Fruit fly (Drosophila melanogaster) whole organism, embryonic: ENCODE data around the gene CG3726.
A peak's percentile ranks its signal among the peaks of the same experiment; 100 is the strongest.

Experiments
- Bdp1 ChIP-seq: fragments of 200-800 bp; sonication (Bioruptor generic); optimal IDR thresholded peaks from 3 replicates; lab custom pipeline; 2016; ENCODE audit warnings: missing biosample characterization, missing genetic modification characterization
- C15 ChIP-seq: fragments of 200-800 bp; sonication (Bioruptor generic); IDR thresholded peaks from 3 replicates; pipeline ENCODE4 v1.3.6; 2022; ENCODE audit warnings: missing biosample characterization, missing genetic modification characterization
- CG10979 ChIP-seq: fragments of 200-800 bp; sonication (Bioruptor generic); optimal IDR thresholded peaks from 2 replicates; lab custom pipeline; 2018; ENCODE audit warnings: missing biosample characterization, mild to moderate bottlenecking, missing genetic modification characterization, moderate library complexity
- CG11504 ChIP-seq: fragments of 200-800 bp; sonication (Bioruptor generic); optimal IDR thresholded peaks from 3 replicates; lab custom pipeline; 2019; ENCODE audit warnings: missing biosample characterization, mild to moderate bottlenecking, missing genetic modification characterization, moderate library complexity
- CG11723 ChIP-seq: fragments of 200-800 bp; sonication (Bioruptor generic); optimal IDR thresholded peaks from 2 replicates; lab custom pipeline; 2017; ENCODE audit warnings: missing biosample characterization, mild to moderate bottlenecking, missing genetic modification characterization
- CG12659 ChIP-seq: fragments of 200-800 bp; sonication (Bioruptor generic); optimal IDR thresholded peaks from 3 replicates; lab custom pipeline; 2017; ENCODE audit warnings: mild to moderate bottlenecking, missing biosample characterization, missing genetic modification reagents, missing genetic modification characterization
- CG15011 ChIP-seq: fragments of 200-800 bp; sonication (Bioruptor generic); optimal IDR thresholded peaks from 3 replicates; lab custom pipeline; 2018; ENCODE audit warnings: missing biosample characterization, mild to moderate bottlenecking, missing genetic modification characterization
- CG17385 ChIP-seq: fragments of 200-800 bp; sonication (Bioruptor generic); optimal IDR thresholded peaks from 3 replicates; lab custom pipeline; 2018; ENCODE audit warnings: missing biosample characterization, mild to moderate bottlenecking, missing genetic modification characterization
- CG18764 ChIP-seq: fragments of 200-800 bp; sonication (Bioruptor generic); optimal IDR thresholded peaks from 3 replicates; lab custom pipeline; 2016; ENCODE audit warnings: missing biosample characterization, missing genetic modification characterization
- CG32532 ChIP-seq: fragments of 200-800 bp; sonication (Bioruptor generic); IDR thresholded peaks from 2 replicates; pipeline ENCODE4 v1.3.6; 2022; ENCODE audit warnings: missing biosample characterization, missing genetic modification characterization
- CG32772 ChIP-seq: fragments of 200-800 bp; sonication (Bioruptor generic); IDR thresholded peaks from 2 replicates; pipeline ENCODE4 v1.3.6; 2022; ENCODE audit warnings: missing biosample characterization, missing genetic modification characterization
- CG5245 ChIP-seq: fragments of 200-800 bp; sonication (Bioruptor generic); optimal IDR thresholded peaks from 3 replicates; lab custom pipeline; 2016; ENCODE audit warnings: missing biosample characterization, missing genetic modification characterization
- CG7271 ChIP-seq: fragments of 200-800 bp; sonication (Bioruptor generic); optimal IDR thresholded peaks from 2 replicates; lab custom pipeline; 2018; ENCODE audit warnings: missing biosample characterization, mild to moderate bottlenecking, missing genetic modification characterization, moderate library complexity
- CG7372 ChIP-seq: fragments of 200-800 bp; sonication (Bioruptor generic); IDR thresholded peaks from 2 replicates; pipeline ENCODE4 v1.3.6; 2022; ENCODE audit warnings: missing biosample characterization, missing genetic modification characterization
- CG7745 ChIP-seq: fragments of 200-800 bp; sonication (Bioruptor generic); optimal IDR thresholded peaks from 2 replicates; lab custom pipeline; 2018; ENCODE audit warnings: missing biosample characterization, mild to moderate bottlenecking, missing genetic modification characterization, moderate library complexity
- CG8944 ChIP-seq: fragments of 200-800 bp; sonication (Bioruptor generic); optimal IDR thresholded peaks from 3 replicates; lab custom pipeline; 2016; ENCODE audit warnings: missing biosample characterization, missing genetic modification characterization
- Doc2 ChIP-seq: fragments of 200-800 bp; sonication (Bioruptor generic); IDR thresholded peaks from 2 replicates; pipeline ENCODE4 v1.3.6; 2022; ENCODE audit warnings: missing biosample characterization, missing genetic modification characterization
- Drgx ChIP-seq: fragments of 200-800 bp; sonication (Bioruptor generic); IDR thresholded peaks from 2 replicates; pipeline ENCODE4 v1.3.6; 2022; ENCODE audit warnings: missing biosample characterization, missing genetic modification characterization
- Hr51 ChIP-seq, 2 experiments: fragments of 200-800 bp; sonication (Bioruptor generic); optimal IDR thresholded peaks; 2 replicates in 1 of 2; 3 replicates in 1 of 2; lab custom pipeline; 2016 to 2018; ENCODE audit warnings: missing biosample characterization in 2 of 2, missing genetic modification characterization in 2 of 2, mild to moderate bottlenecking in 1 of 2, moderate library complexity in 1 of 2
- Kr ChIP-seq: fragments of 200-800 bp; sonication (Bioruptor generic); optimal IDR thresholded peaks from 2 replicates; lab custom pipeline; 2017; ENCODE audit warnings: missing biosample characterization, mild to moderate bottlenecking, missing genetic modification characterization
- MESR4 ChIP-seq: fragments of 200-800 bp; sonication (Bioruptor generic); optimal IDR thresholded peaks from 2 replicates; lab custom pipeline; 2018; ENCODE audit warnings: missing biosample characterization, mild to moderate bottlenecking, missing genetic modification characterization, moderate library complexity
- NC2β ChIP-seq: fragments of 200-800 bp; sonication (Bioruptor generic); optimal IDR thresholded peaks from 2 replicates; lab custom pipeline; 2016; ENCODE audit warnings: missing biosample characterization, missing genetic modification characterization
- NfI ChIP-seq: fragments of 200-800 bp; sonication (Bioruptor generic); optimal IDR thresholded peaks from 3 replicates; lab custom pipeline; 2018; ENCODE audit warnings: missing biosample characterization, mild to moderate bottlenecking, missing genetic modification characterization, moderate library complexity
- Pdp1 ChIP-seq, 2 experiments: fragments of 200-800 bp; sonication (Bioruptor generic); optimal IDR thresholded peaks; 3 replicates each; lab custom pipeline; 2016; ENCODE audit warnings: missing biosample characterization in 2 of 2, missing genetic modification characterization in 2 of 2, mild to moderate bottlenecking in 1 of 2, moderate library complexity in 1 of 2
- Ravus ChIP-seq: fragments of 200-800 bp; sonication (Bioruptor generic); IDR thresholded peaks from 2 replicates; pipeline ENCODE4 v1.3.6; 2022; ENCODE audit warnings: missing biosample characterization, missing genetic modification characterization
- TFAM ChIP-seq: fragments of 200-800 bp; sonication (Bioruptor generic); optimal IDR thresholded peaks from 2 replicates; lab custom pipeline; 2017; ENCODE audit warnings: missing biosample characterization, missing genetic modification characterization, inconsistent platforms
- Usf ChIP-seq: fragments of 200-800 bp; sonication (Bioruptor generic); optimal IDR thresholded peaks from 2 replicates; lab custom pipeline; 2017; ENCODE audit warnings: missing genotype, missing biosample characterization, missing genetic modification characterization
- abd-A ChIP-seq: fragments of 200-800 bp; sonication (Bioruptor generic); optimal IDR thresholded peaks from 3 replicates; lab custom pipeline; 2019; ENCODE audit warnings: missing biosample characterization, mild to moderate bottlenecking, missing genetic modification characterization, moderate library complexity
- ap ChIP-seq: fragments of 200-800 bp; sonication (Bioruptor generic); IDR thresholded peaks from 2 replicates; pipeline ENCODE4 v1.3.6; 2022; ENCODE audit warnings: missing biosample characterization, missing genetic modification characterization
- crol ChIP-seq: fragments of 200-800 bp; sonication (Bioruptor generic); IDR thresholded peaks from 2 replicates; pipeline ENCODE4 v1.3.6; 2022; ENCODE audit warnings: missing biosample characterization, missing genetic modification characterization
- dm ChIP-seq: fragments of 200-800 bp; sonication (Bioruptor generic); optimal IDR thresholded peaks from 3 replicates; lab custom pipeline; 2016; ENCODE audit warnings: missing biosample characterization, missing genetic modification characterization
- eve ChIP-seq, 2 experiments: fragments of >200 bp; optimal IDR thresholded peaks; 2 replicates each; lab custom pipeline; 2017; ENCODE audit warnings: missing biosample characterization in 2 of 2, missing genetic modification characterization in 2 of 2
- gem ChIP-seq: fragments of 200-800 bp; sonication (Bioruptor generic); optimal IDR thresholded peaks from 2 replicates; lab custom pipeline; 2019; ENCODE audit warnings: missing biosample characterization, mild to moderate bottlenecking, missing genetic modification characterization, moderate library complexity
- grau ChIP-seq: fragments of 200-800 bp; optimal IDR thresholded peaks from 3 replicates; lab custom pipeline; 2019; ENCODE audit warnings: missing biosample characterization, mild to moderate bottlenecking, missing genetic modification characterization, moderate library complexity
- ham ChIP-seq: fragments of 200-800 bp; sonication (Bioruptor generic); IDR thresholded peaks from 2 replicates; pipeline ENCODE4 v1.3.6; 2022; ENCODE audit warnings: missing biosample characterization, missing genetic modification characterization
- her ChIP-seq: fragments of 200-800 bp; sonication (Bioruptor generic); optimal IDR thresholded peaks from 2 replicates; lab custom pipeline; 2016; ENCODE audit warnings: missing biosample characterization, missing genetic modification characterization
- jumu ChIP-seq: fragments of 200-800 bp; sonication (Bioruptor generic); optimal IDR thresholded peaks from 3 replicates; lab custom pipeline; 2016; ENCODE audit warnings: missing biosample characterization, missing genetic modification characterization
- kay ChIP-seq: fragments of 200-800 bp; sonication (Bioruptor generic); optimal IDR thresholded peaks from 2 replicates; lab custom pipeline; 2016; ENCODE audit warnings: missing biosample characterization, missing genetic modification characterization
- luna ChIP-seq: fragments of 200-800 bp; sonication (Bioruptor generic); optimal IDR thresholded peaks from 2 replicates; lab custom pipeline; 2016; ENCODE audit warnings: missing biosample characterization, missing genetic modification characterization
- oc ChIP-seq: fragments of 200-800 bp; sonication (Bioruptor generic); optimal IDR thresholded peaks from 2 replicates; lab custom pipeline; 2018; ENCODE audit warnings: missing biosample characterization, mild to moderate bottlenecking, missing genetic modification characterization, moderate library complexity
- phol ChIP-seq: fragments of 200-800 bp; sonication (Bioruptor generic); optimal IDR thresholded peaks from 3 replicates; lab custom pipeline; 2018; ENCODE audit warnings: missing biosample characterization, mild to moderate bottlenecking, missing genetic modification characterization, moderate library complexity
- row ChIP-seq: fragments of 200-800 bp; sonication (Bioruptor generic); IDR thresholded peaks from 3 replicates; pipeline ENCODE4 v1.3.6; 2022; ENCODE audit warnings: missing biosample characterization, missing genetic modification characterization
- sens ChIP-seq: fragments of 200-800 bp; sonication (Bioruptor generic); peaks from one replicate; lab custom pipeline; 2016; ENCODE audit warnings: missing biosample characterization, missing genetic modification characterization
- trem ChIP-seq: fragments of 200-800 bp; optimal IDR thresholded peaks from 3 replicates; lab custom pipeline; 2019; ENCODE audit warnings: missing biosample characterization, mild to moderate bottlenecking, missing genetic modification characterization, moderate library complexity
- unpg ChIP-seq: fragments of 200-800 bp; sonication (Bioruptor generic); optimal IDR thresholded peaks from 3 replicates; lab custom pipeline; 2018; ENCODE audit warnings: missing biosample characterization, mild to moderate bottlenecking, missing genetic modification characterization, moderate library complexity
- yki ChIP-seq: fragments of >200 bp; optimal IDR thresholded peaks from 3 replicates; lab custom pipeline; 2018
- zf30C ChIP-seq: fragments of 200-800 bp; sonication (Bioruptor generic); optimal IDR thresholded peaks from 3 replicates; lab custom pipeline; 2018; ENCODE audit warnings: missing biosample characterization, mild to moderate bottlenecking, missing genetic modification characterization

The CG3726 gene

dm6 chrX:5977113-5977512 lies 60.2 kb downstream of the CG3726 start (continued):
- peak; percentile 35; the same call in 1 of the 3 replicates for TF ChIP-seq row
- TF ChIP-seq CG10979 (tag; lab: Kevin White, UChicago): no peak
- no peak for TF ChIP-seq CG11723 (GFP tag; lab: Kevin White, UChicago)
- no peak for TF ChIP-seq CG15011 (GFP tag; lab: Kevin White, UChicago)
- TF ChIP-seq ham (GFP tag; lab: Robert Waterston, UW): no peak
- no peak for TF ChIP-seq jumu (GFP tag; lab: Kevin White, UChicago)
- no peak for TF ChIP-seq CG17385 (GFP tag; lab: Kevin White, UChicago)
- no peak for TF ChIP-seq Ravus (GFP tag; lab: Robert Waterston, UW)
- peak; percentile 16 for TF ChIP-seq CG12659 (GFP tag; lab: Kevin White, UChicago)
- peak in 1 of 2 experiments; percentile 36 for TF ChIP-seq Hr51 (GFP tag; optimal IDR thresholded peaks at IDR 0.05; lab: Kevin White, UChicago)
- TF ChIP-seq her (GFP tag; lab: Kevin White, UChicago): no peak
- TF ChIP-seq luna (GFP tag; lab: Kevin White, UChicago): no peak
- TF ChIP-seq gem (tag; lab: Kevin White, UChicago): peak; percentile 41
- no peak for TF ChIP-seq Kr
- no peak for TF ChIP-seq zf30C (GFP tag; lab: Kevin White, UChicago)
- TF ChIP-seq dm (GFP tag; lab: Kevin White, UChicago): no peak
- TF ChIP-seq MESR4 (GFP tag; lab: Kevin White, UChicago): no peak
- no peak for TF ChIP-seq CG5245 (GFP tag; lab: Kevin White, UChicago)
- TF ChIP-seq C15 (GFP tag; lab: Robert Waterston, UW): no peak
- 0 out of 2 replicates have a peak, but pooled peaks have one; percentile 32 for TF ChIP-seq CG32532 (GFP tag; lab: Robert Waterston, UW)
- TF ChIP-seq oc (tag; lab: Kevin White, UChicago): no peak
- TF ChIP-seq CG8944 (GFP tag; lab: Kevin White, UChicago): peak; percentile 2
- TF ChIP-seq CG7271 (tag; lab: Kevin White, UChicago): no peak
- TF ChIP-seq abd-A (tag; lab: Kevin White, UChicago): no peak
- TF ChIP-seq ap (GFP tag; lab: Robert Waterston, UW): no peak
- TF ChIP-seq CG11504: peak; percentile 31
- no peak for TF ChIP-seq yki (lab: Kevin White, UChicago)
- TF ChIP-seq eve (GFP tag; optimal IDR thresholded peaks at IDR 0.05; lab: Kevin White, UChicago): peak in 1 of 2 experiments; percentile 11
- TF ChIP-seq phol (tag; lab: Kevin White, UChicago): peak; percentile 21

dm6 chrX:5977769-5978168 lies 60.9 kb downstream of the CG3726 start:
- peak; percentile 57; the same call in 1 of the 2 replicates for TF ChIP-seq CG7372 (GFP tag; lab: Robert Waterston, UW)
- peak; percentile 21 for TF ChIP-seq grau (tag; lab: Kevin White, UChicago)
- TF ChIP-seq CG7745: no peak
- no peak for TF ChIP-seq trem (tag; lab: Kevin White, UChicago)
- peak; percentile 63 for TF ChIP-seq Drgx (GFP tag; lab: Robert Waterston, UW)
- no peak for TF ChIP-seq NfI (GFP tag; lab: Kevin White, UChicago)
- no peak for TF ChIP-seq Doc2 (GFP tag; lab: Robert Waterston, UW)
- TF ChIP-seq TFAM (GFP tag; lab: Kevin White, UChicago): no peak
- no peak for TF ChIP-seq CG18764 (GFP tag; lab: Kevin White, UChicago)
- TF ChIP-seq Bdp1 (GFP tag; lab: Kevin White, UChicago): no peak
- no peak for TF ChIP-seq Usf
- no peak for TF ChIP-seq NC2β (GFP tag; lab: Kevin White, UChicago)
- peak; percentile 30; the same call in 1 of the 2 replicates for TF ChIP-seq CG32772
- no peak for TF ChIP-seq kay
- peak; percentile 47; the same call in 1 of the 2 replicates for TF ChIP-seq crol (GFP tag; lab: Robert Waterston, UW)
- no peak for TF ChIP-seq unpg (GFP tag; lab: Kevin White, UChicago)
- TF ChIP-seq Pdp1 (GFP tag; optimal IDR thresholded peaks at IDR 0.05; lab: Kevin White, UChicago): peak in 1 of 2 experiments; percentile 35
- TF ChIP-seq sens: peak; percentile 62
